Fruit fly (Drosophila melanogaster) whole organism, adult: ENCODE measurements around the gene robl62A.

ENCODE experiments used
- CG11617 ChIP-seq: fragments of 200-800 bp; sonication (Bioruptor generic); optimal IDR thresholded peaks from 2 replicates; lab custom pipeline; 2017; ENCODE audit warnings: mild to moderate bottlenecking, missing biosample characterization, missing genetic modification reagents, missing genetic modification characterization
- CG12768 ChIP-seq: fragments of 200-800 bp; sonication (Bioruptor generic); optimal IDR thresholded peaks from 2 replicates; lab custom pipeline; 2017; ENCODE audit warnings: missing biosample characterization, missing genetic modification characterization, mild to moderate bottlenecking, moderate library complexity, missing genetic modification reagents
- CG14711 ChIP-seq: fragments of 200-800 bp; sonication (Bioruptor generic); optimal IDR thresholded peaks from 2 replicates; lab custom pipeline; 2018; ENCODE audit warnings: missing biosample characterization, mild to moderate bottlenecking, missing genetic modification characterization, moderate library complexity
- CG1620 ChIP-seq: fragments of 200-800 bp; sonication (Bioruptor generic); optimal IDR thresholded peaks from 2 replicates; lab custom pipeline; 2016; ENCODE audit warnings: missing biosample characterization, missing genetic modification characterization
- CG33017 ChIP-seq: fragments of 200-800 bp; sonication (Bioruptor generic); optimal IDR thresholded peaks from 2 replicates; lab custom pipeline; 2018; ENCODE audit warnings: missing biosample characterization, mild to moderate bottlenecking, missing genetic modification characterization, moderate library complexity
- CG5204 ChIP-seq: fragments of 200-800 bp; sonication (Bioruptor generic); optimal IDR thresholded peaks from 2 replicates; lab custom pipeline; 2016; ENCODE audit warnings: missing biosample characterization, missing genetic modification characterization
- CG7045 ChIP-seq: fragments of 200-800 bp; sonication (Bioruptor generic); optimal IDR thresholded peaks from 2 replicates; lab custom pipeline; 2017; ENCODE audit warnings: missing biosample characterization, mild to moderate bottlenecking, missing genetic modification characterization
- CG7101 ChIP-seq: fragments of 200-800 bp; sonication (Bioruptor generic); optimal IDR thresholded peaks from 2 replicates; lab custom pipeline; 2018; ENCODE audit warnings: missing biosample characterization, mild to moderate bottlenecking, missing genetic modification characterization, moderate library complexity
- Clk ChIP-seq: fragments of 200-800 bp; sonication (Bioruptor generic); optimal IDR thresholded peaks from 2 replicates; lab custom pipeline; 2017; ENCODE audit warnings: missing biosample characterization, missing genetic modification characterization
- Crg-1 ChIP-seq: fragments of 200-800 bp; sonication (Bioruptor generic); optimal IDR thresholded peaks from 2 replicates; lab custom pipeline; 2016; ENCODE audit warnings: missing biosample characterization, missing genetic modification characterization
- Hr96 ChIP-seq: fragments of 200-800 bp; sonication (Bioruptor generic); optimal IDR thresholded peaks from 2 replicates; lab custom pipeline; 2016; ENCODE audit warnings: missing biosample characterization, missing genetic modification characterization
- Mnt ChIP-seq: fragments of 200-800 bp; sonication (Bioruptor generic); optimal IDR thresholded peaks from 2 replicates; lab custom pipeline; 2016; ENCODE audit warnings: missing biosample characterization, mild to moderate bottlenecking, missing genetic modification characterization
- bab1 ChIP-seq: fragments of 200-800 bp; sonication (Bioruptor generic); optimal IDR thresholded peaks from 3 replicates; lab custom pipeline; 2019; ENCODE audit warnings: missing biosample characterization, mild to moderate bottlenecking, missing genetic modification characterization, moderate library complexity
- cic ChIP-seq: fragments of 200-800 bp; sonication (Bioruptor generic); optimal IDR thresholded peaks from 2 replicates; lab custom pipeline; 2017; ENCODE audit warnings: missing biosample characterization, mild to moderate bottlenecking, missing genetic modification characterization, moderate library complexity
- kay ChIP-seq: fragments of 200-800 bp; sonication (Bioruptor generic); peaks from one replicate; lab custom pipeline; 2016; ENCODE audit warnings: missing biosample characterization, missing genetic modification characterization, borderline replicate concordance
- ovo ChIP-seq: fragments of 200-800 bp; sonication (Bioruptor generic); optimal IDR thresholded peaks from 2 replicates; lab custom pipeline; 2016; ENCODE audit warnings: missing biosample characterization, missing genetic modification characterization
- pad ChIP-seq: fragments of 200-800 bp; sonication (Bioruptor generic); optimal IDR thresholded peaks from 3 replicates; lab custom pipeline; 2017; ENCODE audit warnings: missing biosample characterization, missing genetic modification characterization, mild to moderate bottlenecking, moderate library complexity, missing genetic modification reagents
- tj ChIP-seq: fragments of 200-800 bp; sonication (Bioruptor generic); optimal IDR thresholded peaks from 3 replicates; lab custom pipeline; 2017; ENCODE audit warnings: missing biosample characterization, mild to moderate bottlenecking, missing genetic modification characterization, moderate library complexity
- toe ChIP-seq: fragments of 200-800 bp; sonication (Bioruptor generic); optimal IDR thresholded peaks from 2 replicates; lab custom pipeline; 2016; ENCODE audit warnings: missing biosample characterization, missing genetic modification characterization

Gene robl62A

DNA sequence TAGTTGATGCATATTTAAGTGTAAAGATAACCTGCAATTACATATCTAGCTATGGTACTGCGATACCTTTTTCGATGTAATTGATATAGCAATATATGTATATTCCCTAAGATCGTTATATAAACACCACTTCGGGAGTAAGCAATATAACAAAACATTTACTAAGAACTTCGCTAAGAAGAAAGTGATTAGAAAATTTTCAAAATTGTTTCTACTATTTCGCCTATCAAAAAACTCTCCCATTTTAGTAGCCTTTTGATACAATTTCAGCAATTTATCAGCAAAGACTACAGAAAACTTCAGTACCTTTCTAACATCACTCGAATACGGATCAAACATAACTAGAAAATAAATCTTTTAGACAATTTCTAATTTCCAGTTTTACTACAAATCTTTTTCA is at the start of gene robl62A:
Gene robl62A, plus strand, starts transcription at position 301 of the 400 bp plus-strand sequence.
- TF ChIP-seq bab1 (GFP tag; lab: Kevin White, UChicago) (no peak), CG12768 (GFP tag; lab: Kevin White, UChicago) (no peak), toe (GFP tag; lab: Kevin White, UChicago) (no peak), CG1620 (no peak), Crg-1 (GFP tag; lab: Kevin White, UChicago) (no peak), Hr96 (GFP tag; lab: Kevin White, UChicago) (no peak), CG7045 (no peak), kay (GFP tag; lab: Kevin White, UChicago) (no peak), Clk (no peak), CG14711 (no peak), Mnt (GFP tag; lab: Kevin White, UChicago) (no peak), CG7101 (tag; lab: Kevin White, UChicago) (no peak), CG5204 (GFP tag; lab: Kevin White, UChicago) (no peak), tj (no peak)

DNA sequence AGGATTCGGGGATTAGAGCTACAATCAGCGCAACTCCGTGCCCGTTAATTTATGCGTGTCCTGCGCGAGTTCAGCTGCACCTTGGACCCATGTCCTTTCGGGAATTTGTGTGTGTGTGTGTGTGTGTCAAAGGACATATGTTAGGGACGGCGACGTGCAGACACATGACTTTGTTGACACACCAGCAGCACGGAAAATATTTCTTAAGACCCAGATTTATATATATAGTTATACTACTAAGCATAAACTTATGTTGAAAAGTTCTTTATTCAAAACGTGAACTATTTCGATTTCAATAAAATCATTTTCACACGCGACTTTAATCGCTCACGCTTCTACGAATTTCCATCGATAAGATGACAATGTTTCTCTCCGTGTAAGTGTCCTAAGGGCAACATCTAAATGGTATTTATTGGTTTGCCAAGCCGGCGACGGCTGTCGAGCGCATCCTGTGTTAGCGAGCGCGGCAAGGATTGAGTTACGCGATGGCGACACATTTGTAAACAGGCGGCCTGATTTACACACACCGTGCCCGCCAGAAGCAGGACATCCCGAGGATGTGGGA is 45.8 kb upstream of the robl62A start:
- TF ChIP-seq Crg-1 (GFP tag; lab: Kevin White, UChicago) (no peak), CG7101 (tag; lab: Kevin White, UChicago) (no peak)

DNA sequence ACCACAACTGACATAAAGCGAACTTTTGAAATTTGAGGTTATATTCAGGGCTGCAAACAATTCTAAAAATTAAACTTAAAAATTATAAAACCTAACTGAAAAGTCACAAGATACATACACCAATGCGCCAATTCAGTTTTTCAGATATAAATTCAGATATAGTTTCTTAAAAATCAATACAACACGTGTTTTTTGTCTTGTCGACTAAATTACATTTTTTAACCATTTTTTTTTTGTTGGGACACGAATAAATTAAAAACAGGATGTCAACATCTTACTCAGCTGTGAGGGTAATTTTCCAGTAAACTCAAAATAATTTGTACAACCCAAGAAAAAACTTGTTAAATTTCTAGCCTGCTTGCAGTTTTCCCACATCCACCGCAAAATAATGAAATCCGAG is 39.6 kb upstream of the robl62A start, which contains the start of gene SA2:
Gene SA2, minus strand, starts transcription at position 101 of the 400 bp plus-strand sequence.
- no peak for TF ChIP-seq CG5204 (GFP tag; lab: Kevin White, UChicago)
- TF ChIP-seq Mnt (GFP tag; lab: Kevin White, UChicago), result no peak
- TF ChIP-seq ovo (GFP tag; lab: Kevin White, UChicago), result no peak
- TF ChIP-seq CG33017 (tag; lab: Kevin White, UChicago), result no peak

DNA sequence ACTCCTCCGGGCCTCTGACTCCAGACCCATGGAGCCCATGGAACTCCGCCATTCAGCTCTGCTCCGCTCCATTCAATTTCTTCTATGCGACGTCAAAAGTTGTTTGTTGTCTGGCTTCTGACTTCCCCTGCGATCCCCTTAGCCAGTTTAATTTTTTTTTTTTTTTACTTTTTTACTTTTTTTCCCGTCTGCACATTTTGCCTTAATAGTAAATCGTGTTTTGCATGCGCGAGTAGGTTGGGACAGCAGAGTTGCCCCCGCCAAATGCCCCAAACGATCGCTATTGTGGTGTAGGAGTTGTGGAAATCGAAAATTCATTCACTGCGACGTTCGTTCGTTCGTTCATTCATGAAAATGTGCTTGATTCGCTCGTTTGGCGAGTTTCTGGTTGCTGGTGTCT is 36.4 kb upstream of the robl62A start:
- TF ChIP-seq tj, result peak; percentile 4
- TF ChIP-seq bab1 (GFP tag; lab: Kevin White, UChicago), result no peak

DNA sequence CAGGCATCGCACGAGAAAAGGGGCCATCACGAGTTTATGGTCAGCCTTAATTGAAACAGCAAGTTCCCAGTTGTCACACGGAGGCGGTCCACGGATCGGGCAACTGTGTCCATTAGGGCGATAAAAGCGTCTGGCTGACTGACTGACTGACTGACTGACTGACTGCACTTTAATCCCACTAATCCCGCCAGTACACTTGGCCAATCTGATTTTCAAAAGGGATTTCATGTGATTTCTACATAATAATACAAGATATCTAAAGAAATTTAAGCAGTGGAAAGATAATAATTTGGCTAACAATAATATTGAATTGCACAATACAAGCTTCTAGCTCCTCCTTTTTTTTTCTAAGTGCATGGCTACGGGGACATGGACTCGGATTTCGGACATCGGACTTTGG is 35.1 kb upstream of the robl62A start:
- TF ChIP-seq CG5204 (GFP tag; lab: Kevin White, UChicago) (no peak), CG33017 (tag; lab: Kevin White, UChicago) (no peak), toe (GFP tag; lab: Kevin White, UChicago) (no peak), CG12768 (GFP tag; lab: Kevin White, UChicago) (no peak), cic (GFP tag; lab: Kevin White, UChicago) (no peak), ovo (GFP tag; lab: Kevin White, UChicago) (no peak), CG7045 (no peak), kay (GFP tag; lab: Kevin White, UChicago) (no peak), Mnt (GFP tag; lab: Kevin White, UChicago) (no peak)

DNA sequence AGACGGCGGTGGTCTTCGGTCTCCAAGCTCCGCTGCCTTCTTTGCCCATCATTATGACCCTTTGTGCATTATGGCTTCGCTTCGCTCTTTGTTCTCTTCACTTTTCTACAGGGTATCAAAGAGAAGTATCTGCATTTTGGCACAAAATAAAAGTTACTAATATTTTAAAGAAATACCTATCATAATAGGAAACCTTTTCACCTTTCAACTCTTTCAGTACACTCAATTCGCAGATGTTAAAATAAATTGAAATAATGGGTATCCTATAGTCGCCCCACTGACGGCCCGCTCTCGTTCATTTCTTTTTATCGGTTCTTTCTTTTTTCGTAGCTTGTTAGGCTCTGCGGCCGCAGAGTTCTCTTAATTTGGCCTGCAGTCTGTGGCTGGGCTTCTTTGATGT is 34.5 kb upstream of the robl62A start:
- TF ChIP-seq cic (GFP tag; lab: Kevin White, UChicago), result no peak
- TF ChIP-seq bab1 (GFP tag; lab: Kevin White, UChicago), result peak; percentile 8
- TF ChIP-seq Hr96 (GFP tag; lab: Kevin White, UChicago), result no peak
- TF ChIP-seq Crg-1 (GFP tag; lab: Kevin White, UChicago), result no peak

DNA sequence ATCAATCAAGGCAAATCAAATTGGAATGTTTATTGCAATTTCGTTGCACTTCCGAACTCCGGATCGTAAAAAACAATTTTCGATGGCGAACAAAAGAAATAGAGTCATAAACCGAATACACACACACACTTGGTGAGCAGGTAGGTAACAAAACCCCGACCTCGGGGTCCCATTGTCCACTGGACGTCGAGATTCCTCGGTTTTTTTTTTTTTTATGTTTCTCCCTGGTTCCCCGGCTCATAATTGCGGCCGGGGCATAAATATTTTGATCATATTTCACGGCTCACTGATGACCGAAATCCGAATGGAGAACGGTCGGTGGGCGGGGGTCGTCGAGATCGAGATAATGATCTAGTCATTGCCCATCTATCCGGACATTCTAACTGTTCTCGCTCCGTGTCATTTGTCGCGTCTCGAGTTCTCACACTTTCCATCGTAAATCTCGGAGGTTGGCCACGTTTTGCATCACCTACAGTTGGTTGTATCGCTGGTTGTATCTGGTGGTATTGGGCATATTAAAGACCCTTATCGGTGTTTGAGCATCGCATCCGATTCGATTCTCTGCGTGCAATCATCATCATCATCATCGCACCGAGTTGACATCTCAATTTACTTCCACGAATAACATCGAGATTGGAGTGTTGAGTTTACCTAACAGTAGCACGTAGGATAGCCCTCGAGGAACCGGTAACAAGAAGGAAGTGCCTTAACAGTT is 29.5 kb upstream of the robl62A start:
- TF ChIP-seq kay (GFP tag; lab: Kevin White, UChicago), result no peak
- TF ChIP-seq CG7101 (tag; lab: Kevin White, UChicago), result no peak
- no peak for TF ChIP-seq Crg-1 (GFP tag; lab: Kevin White, UChicago)
- TF ChIP-seq cic (GFP tag; lab: Kevin White, UChicago), result no peak
- no peak for TF ChIP-seq pad
- TF ChIP-seq Mnt (GFP tag; lab: Kevin White, UChicago), result no peak
- no peak for TF ChIP-seq CG12768 (GFP tag; lab: Kevin White, UChicago)
- no peak for TF ChIP-seq CG1620
- TF ChIP-seq CG11617 (GFP tag; lab: Kevin White, UChicago), result no peak
- no peak for TF ChIP-seq CG7045
- no peak for TF ChIP-seq Hr96 (GFP tag; lab: Kevin White, UChicago)

- TF ChIP-seq CG14711 (no peak), CG1620 (no peak), Hr96 (GFP tag; lab: Kevin White, UChicago) (no peak), CG12768 (GFP tag; lab: Kevin White, UChicago) (no peak), toe (GFP tag; lab: Kevin White, UChicago) (no peak), kay (GFP tag; lab: Kevin White, UChicago) (no peak)
Measured at dm6 chr3L:1450940-1451339, 26.5 kb upstream of the robl62A start.
